Worm (Caenorhabditis elegans) whole organism, L2 larva: ENCODE data around the gene fbxa-64.

ENCODE experiments used
- R02D3.7 ChIP-seq: fragments of 150-350 bp; optimal IDR thresholded peaks from 2 replicates; lab custom pipeline; 2014; ENCODE audit warnings: missing biosample characterization, missing genetic modification characterization
- ama-1 ChIP-seq: fragments of 150-350 bp; optimal IDR thresholded peaks from 2 replicates; lab custom pipeline; 2018; ENCODE audit warnings: inconsistent platforms
- blmp-1 ChIP-seq: sonication (generic microtip); optimal IDR thresholded peaks from 2 replicates; lab custom pipeline; 2017; ENCODE audit warnings: missing genetic modification characterization, mild to moderate bottlenecking, missing compliant biosample characterization, antibody characterized with exemption, moderate library complexity; ENCODE audit not compliant: insufficient read depth
- ceh-82 ChIP-seq: fragments of 150-350 bp; optimal IDR thresholded peaks from 2 replicates; lab custom pipeline; 2014; ENCODE audit warnings: missing biosample characterization, missing genetic modification characterization
- dmd-4 ChIP-seq: sonication (generic microtip); optimal IDR thresholded peaks from 2 replicates; lab custom pipeline; 2017; ENCODE audit warnings: missing biosample characterization, missing genetic modification characterization
- lin-13 ChIP-seq: fragments of 150-350 bp; optimal IDR thresholded peaks from 2 replicates; lab custom pipeline; 2014; ENCODE audit warnings: missing biosample characterization, missing genetic modification reagents, missing genetic modification characterization
- nhr-6 ChIP-seq: fragments of 150-350 bp; optimal IDR thresholded peaks from 2 replicates; lab custom pipeline; 2014; ENCODE audit warnings: missing biosample characterization, missing genetic modification characterization
- snpc-4 ChIP-seq: fragments of 150-350 bp; optimal IDR thresholded peaks from 2 replicates; lab custom pipeline; 2014; ENCODE audit warnings: missing biosample characterization, missing genetic modification characterization
- unc-55 ChIP-seq: fragments of 150-350 bp; sonication (generic microtip); optimal IDR thresholded peaks from 3 replicates; lab custom pipeline; 2014; ENCODE audit warnings: missing biosample characterization, missing genetic modification reagents, missing genetic modification characterization
- unc-62 ChIP-seq: fragments of 150-350 bp; optimal IDR thresholded peaks from 2 replicates; lab custom pipeline; 2014; ENCODE audit warnings: missing biosample characterization, missing genetic modification reagents, missing genetic modification characterization
- zag-1 ChIP-seq: fragments of 150-350 bp; optimal IDR thresholded peaks from 2 replicates; lab custom pipeline; 2014; ENCODE audit warnings: missing biosample characterization, missing genetic modification characterization
- ztf-11 ChIP-seq: sonication (generic microtip); optimal IDR thresholded peaks from 2 replicates; lab custom pipeline; 2017; ENCODE audit warnings: missing biosample characterization, missing genetic modification characterization

DNA sequence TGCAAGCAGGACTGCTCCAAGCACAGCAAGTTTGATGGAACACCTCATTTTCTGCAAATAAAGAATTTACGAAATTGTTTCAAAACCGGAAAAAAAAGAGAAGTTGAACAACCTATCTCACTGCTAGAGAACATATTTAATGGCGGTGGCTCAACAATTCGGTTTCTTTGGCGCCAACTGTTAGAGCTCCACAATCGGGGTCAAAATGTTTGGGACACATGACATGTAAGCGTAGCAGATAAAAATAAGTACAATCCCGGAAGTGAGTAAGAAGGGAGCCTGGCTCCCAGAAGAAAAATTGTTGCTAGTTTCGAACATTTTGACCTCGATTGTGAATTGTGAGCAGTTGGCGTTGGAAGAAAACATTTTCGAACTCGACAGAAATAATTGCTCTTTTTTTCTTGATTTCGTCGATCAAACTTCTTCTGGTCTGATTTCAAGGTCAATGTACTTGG, 18.8 kb downstream of the fbxa-64 start, which contains the start of gene T28A11.16:
- no peak for TF ChIP-seq blmp-1
- TF ChIP-seq nhr-6 = no peak
- no peak for TF ChIP-seq ceh-82 (tag; lab: Kevin White, UChicago)
- TF ChIP-seq ama-1 (lab: Kevin White, UChicago) = no peak
- no peak for TF ChIP-seq lin-13 (GFP tag; lab: Kevin White, UChicago)
- no peak for TF ChIP-seq unc-62 (GFP tag; lab: Kevin White, UChicago)
- no peak for TF ChIP-seq snpc-4 (tag; lab: Kevin White, UChicago)
- no peak for TF ChIP-seq dmd-4 (tag; lab: Kevin White, UChicago)
- no peak for TF ChIP-seq zag-1
- TF ChIP-seq R02D3.7 = no peak
- TF ChIP-seq ztf-11 (tag; lab: Kevin White, UChicago) = no peak
- no peak for TF ChIP-seq unc-55 (GFP tag; lab: Kevin White, UChicago)
